Fruit fly (Drosophila melanogaster) Kc167 (cell line): Measurements from ENCODE around the gene CG5516.

Source experiments
- Sin3A ChIP-seq: fragments of >200 bp; optimal IDR thresholded peaks from 2 replicates; lab custom pipeline; 2018; ENCODE audit warnings: missing external identifiers
- insv ChIP-seq: fragments of >200 bp; optimal IDR thresholded peaks from 3 replicates; lab custom pipeline; 2018; ENCODE audit warnings: missing external identifiers
- psq ChIP-seq: fragments of >200 bp; optimal IDR thresholded peaks from 2 replicates; lab custom pipeline; 2017; ENCODE audit warnings: missing external identifiers
- ttk ChIP-seq: sonication (Bioruptor generic); optimal IDR thresholded peaks from 2 replicates; lab custom pipeline; 2017; ENCODE audit warnings: missing external identifiers

dm6 chr3R:16005943-16006342 is 42.3 kb downstream of the CG5516 start:
- TF ChIP-seq ttk (no peak), insv (lab: Kevin White, UChicago) (no peak), psq (no peak), Sin3A (lab: Kevin White, UChicago) (no peak)
